Worm (Caenorhabditis elegans) whole organism, L4 larva: ENCODE measurements around the gene C16A3.5.

ENCODE experiments used
- Y5F2A.4 ChIP-seq: fragments of 200-800 bp; sonication (Bioruptor generic); optimal IDR thresholded peaks from 2 replicates; lab custom pipeline; 2018; ENCODE audit warnings: mild to moderate bottlenecking, missing genetic modification characterization, missing compliant biosample characterization
- ZK337.2 ChIP-seq: fragments of 200-800 bp; sonication (Bioruptor generic); IDR thresholded peaks from 2 replicates; pipeline ENCODE4 v1.3.6; 2022; ENCODE audit warnings: missing genetic modification reagents, missing genetic modification characterization, missing compliant biosample characterization
- gei-8 ChIP-seq: fragments of 200-800 bp; sonication (Bioruptor generic); optimal IDR thresholded peaks from 2 replicates; lab custom pipeline; 2018; ENCODE audit warnings: mild to moderate bottlenecking, missing genetic modification characterization, missing compliant biosample characterization
- nhr-76 ChIP-seq: fragments of 150-350 bp; optimal IDR thresholded peaks from 2 replicates; lab custom pipeline; 2014; ENCODE audit warnings: missing biosample characterization, missing genetic modification characterization
- snpc-4 ChIP-seq: fragments of 150-350 bp; optimal IDR thresholded peaks from 2 replicates; lab custom pipeline; 2014; ENCODE audit warnings: missing biosample characterization, missing genetic modification characterization
- unc-39 ChIP-seq: sonication (generic microtip); optimal IDR thresholded peaks from 2 replicates; lab custom pipeline; 2017; ENCODE audit warnings: missing biosample characterization, missing genetic modification characterization

DNA sequence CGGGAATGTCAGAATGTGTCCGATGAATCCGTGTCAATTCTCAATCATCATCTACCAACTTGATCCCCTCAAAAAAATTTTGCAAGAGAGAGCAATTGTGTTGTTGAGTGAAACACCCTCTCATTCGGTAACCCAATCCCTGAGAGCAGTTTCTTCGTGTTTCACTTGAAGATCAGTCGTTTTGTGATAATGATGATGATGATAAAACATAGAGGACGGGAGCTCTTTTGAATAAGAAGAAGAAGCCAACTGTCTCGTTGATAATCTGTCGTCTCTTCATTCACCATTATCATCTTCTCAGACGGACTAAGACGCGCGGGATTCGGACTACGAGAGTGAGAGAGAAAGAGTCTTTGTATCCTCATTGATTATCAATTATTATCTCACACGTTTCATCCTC, 24.5 kb downstream of the C16A3.5 start:
- no peak for TF ChIP-seq Y5F2A.4 (GFP tag; lab: Kevin White, UChicago)
- TF ChIP-seq gei-8 (GFP tag; lab: Kevin White, UChicago): no peak
- no peak for TF ChIP-seq snpc-4
- TF ChIP-seq unc-39 (tag; lab: Kevin White, UChicago): no peak
- no peak for TF ChIP-seq nhr-76
- TF ChIP-seq ZK337.2 (GFP tag; lab: Robert Waterston, UW): no peak
